Worm (Caenorhabditis elegans) whole organism, L1 larva: ENCODE results near the gene T20B3.1.

Experiments
- C34B4.2 ChIP-seq: sonication (generic microtip); optimal IDR thresholded peaks from 2 replicates; lab custom pipeline; 2017; ENCODE audit warnings: mild to moderate bottlenecking, missing genetic modification characterization, missing compliant biosample characterization
- Y116A8C.19 ChIP-seq: sonication (generic microtip); optimal IDR thresholded peaks from 2 replicates; lab custom pipeline; 2016; ENCODE audit warnings: missing compliant biosample characterization, missing genetic modification characterization, borderline replicate concordance
- aly-2 ChIP-seq: fragments of 150-350 bp; optimal IDR thresholded peaks from 2 replicates; lab custom pipeline; 2014; ENCODE audit warnings: missing biosample characterization, missing genetic modification characterization
- ama-1 ChIP-seq: fragments of 150-350 bp; optimal IDR thresholded peaks from 2 replicates; lab custom pipeline; 2014
- blmp-1 ChIP-seq: fragments of 150-350 bp; optimal IDR thresholded peaks from 2 replicates; lab custom pipeline; 2014; ENCODE audit warnings: missing biosample characterization, missing genetic modification characterization
- ceh-63 ChIP-seq: fragments of 200-800 bp; sonication (Bioruptor generic); optimal IDR thresholded peaks from 2 replicates; lab custom pipeline; 2018; ENCODE audit warnings: mild to moderate bottlenecking, missing genetic modification characterization, missing compliant biosample characterization
- ceh-8 ChIP-seq: fragments of 200-800 bp; sonication (Bioruptor generic); optimal IDR thresholded peaks from 2 replicates; lab custom pipeline; 2018; ENCODE audit warnings: mild to moderate bottlenecking, missing genetic modification characterization, moderate library complexity, missing compliant biosample characterization
- ces-1 ChIP-seq: fragments of 150-350 bp; optimal IDR thresholded peaks from 2 replicates; lab custom pipeline; 2014; ENCODE audit warnings: missing biosample characterization, missing genetic modification reagents, missing genetic modification characterization
- efl-1 ChIP-seq, 4 experiments: fragments of 150-350 bp; optimal IDR thresholded peaks in 3 of 4; peaks in 1 of 4; 1 replicate in 1 of 4; 2 replicates in 3 of 4; lab custom pipeline; 2014; ENCODE audit warnings: missing biosample characterization in 2 of 4, missing genetic modification characterization in 2 of 4, missing genetic modification reagents in 2 of 4
- egl-27 ChIP-seq, 2 experiments: fragments of 150-350 bp in 1 of 2; sonication (generic microtip); optimal IDR thresholded peaks; 3 replicates each; lab custom pipeline; 2017 to 2018; ENCODE audit warnings: missing biosample characterization in 2 of 2, missing genetic modification characterization in 2 of 2, missing genetic modification reagents in 2 of 2
- fkh-10 ChIP-seq: sonication (generic microtip); optimal IDR thresholded peaks from 2 replicates; lab custom pipeline; 2017; ENCODE audit warnings: missing biosample characterization, missing genetic modification reagents, missing genetic modification characterization
- grh-1 ChIP-seq: fragments of 200-800 bp; sonication (Bioruptor generic); IDR thresholded peaks from 2 replicates; pipeline ENCODE4 v1.3.6; 2022; ENCODE audit warnings: missing genetic modification reagents, missing genetic modification characterization, missing compliant biosample characterization
- hlh-4 ChIP-seq: sonication (generic microtip); optimal IDR thresholded peaks from 2 replicates; lab custom pipeline; 2016; ENCODE audit warnings: mild to moderate bottlenecking, missing genetic modification characterization, missing compliant biosample characterization
- isw-1 ChIP-seq: fragments of 200-800 bp; sonication (Bioruptor generic); IDR thresholded peaks from 2 replicates; pipeline ENCODE4 v1.3.6; 2022; ENCODE audit warnings: missing genetic modification characterization, missing compliant biosample characterization
- jun-1 ChIP-seq: fragments of 150-350 bp; optimal IDR thresholded peaks from 2 replicates; lab custom pipeline; 2014; ENCODE audit warnings: missing biosample characterization, missing genetic modification reagents, missing genetic modification characterization
- lin-14 ChIP-seq: fragments of 200-800 bp; sonication (Bioruptor generic); optimal IDR thresholded peaks from 2 replicates; lab custom pipeline; 2018; ENCODE audit warnings: mild to moderate bottlenecking, missing genetic modification characterization, moderate library complexity, missing compliant biosample characterization
- lin-15B ChIP-seq: fragments of 150-350 bp; sonication (generic microtip); optimal IDR thresholded peaks from 3 replicates; lab custom pipeline; 2014; ENCODE audit warnings: missing biosample characterization, missing genetic modification characterization
- lin-35 ChIP-seq, 2 experiments: fragments of 150-350 bp; optimal IDR thresholded peaks; 2 replicates each; lab custom pipeline; 2014; ENCODE audit warnings: missing biosample characterization in 2 of 2, missing genetic modification characterization in 2 of 2, missing genetic modification reagents in 2 of 2
- lin-39 ChIP-seq: fragments of 150-350 bp; optimal IDR thresholded peaks from 2 replicates; lab custom pipeline; 2014; ENCODE audit warnings: missing biosample characterization, missing genetic modification reagents, missing genetic modification characterization
- lir-3 ChIP-seq: sonication (generic microtip); optimal IDR thresholded peaks from 2 replicates; lab custom pipeline; 2016; ENCODE audit warnings: mild to moderate bottlenecking, missing genetic modification characterization, moderate library complexity, missing compliant biosample characterization; ENCODE audit not compliant: poor library complexity
- mab-9 ChIP-seq: fragments of 200-800 bp; sonication (Bioruptor generic); IDR thresholded peaks from 2 replicates; pipeline ENCODE4 v1.3.6; 2022; ENCODE audit warnings: missing genetic modification reagents, missing genetic modification characterization, missing compliant biosample characterization
- mef-2 ChIP-seq: fragments of 150-350 bp; optimal IDR thresholded peaks from 2 replicates; lab custom pipeline; 2014; ENCODE audit warnings: missing biosample characterization, missing genetic modification characterization
- mep-1 ChIP-seq: fragments of 150-350 bp; optimal IDR thresholded peaks from 2 replicates; lab custom pipeline; 2014; ENCODE audit warnings: missing biosample characterization, missing genetic modification characterization
- nhr-11 ChIP-seq: fragments of 150-350 bp; optimal IDR thresholded peaks from 2 replicates; lab custom pipeline; 2014; ENCODE audit warnings: missing biosample characterization, missing genetic modification characterization
- nhr-20 ChIP-seq: sonication (generic microtip); optimal IDR thresholded peaks from 2 replicates; lab custom pipeline; 2016; ENCODE audit warnings: mild to moderate bottlenecking, missing genetic modification characterization, missing compliant biosample characterization
- nhr-237 ChIP-seq: fragments of 150-350 bp; optimal IDR thresholded peaks from 2 replicates; lab custom pipeline; 2014; ENCODE audit warnings: missing biosample characterization, missing genetic modification characterization
- nhr-71 ChIP-seq: sonication (generic microtip); optimal IDR thresholded peaks from 2 replicates; lab custom pipeline; 2016; ENCODE audit warnings: mild to moderate bottlenecking, missing genetic modification characterization, moderate library complexity, missing compliant biosample characterization
- nhr-84 ChIP-seq: sonication (generic microtip); optimal IDR thresholded peaks from 2 replicates; lab custom pipeline; 2017; ENCODE audit warnings: missing biosample characterization, missing genetic modification characterization
- pqm-1 ChIP-seq: sonication (generic microtip); optimal IDR thresholded peaks from 3 replicates; lab custom pipeline; 2017; ENCODE audit warnings: missing biosample characterization, missing genetic modification characterization
- rnt-1 ChIP-seq: sonication (generic microtip); optimal IDR thresholded peaks from 2 replicates; lab custom pipeline; 2016; ENCODE audit warnings: mild to moderate bottlenecking, missing genetic modification characterization, moderate library complexity, missing compliant biosample characterization
- sox-4 ChIP-seq: sonication (generic microtip); optimal IDR thresholded peaks from 2 replicates; lab custom pipeline; 2016; ENCODE audit warnings: missing genetic modification characterization, missing compliant biosample characterization
- swsn-7 ChIP-seq: sonication (generic microtip); optimal IDR thresholded peaks from 2 replicates; lab custom pipeline; 2016; ENCODE audit warnings: missing genetic modification characterization, missing compliant biosample characterization
- tbx-2 ChIP-seq: sonication (generic microtip); optimal IDR thresholded peaks from 2 replicates; lab custom pipeline; 2016; ENCODE audit warnings: missing genetic modification characterization, missing compliant biosample characterization
- tlp-1 ChIP-seq: fragments of 150-350 bp; optimal IDR thresholded peaks from 2 replicates; lab custom pipeline; 2014; ENCODE audit warnings: missing biosample characterization, missing genetic modification characterization
- unc-30 ChIP-seq: sonication (generic microtip); optimal IDR thresholded peaks from 2 replicates; lab custom pipeline; 2017; ENCODE audit warnings: missing biosample characterization, missing genetic modification characterization
- unc-86 ChIP-seq: sonication (generic microtip); optimal IDR thresholded peaks from 2 replicates; lab custom pipeline; 2016; ENCODE audit warnings: missing genetic modification characterization, missing compliant biosample characterization
- unc-98 ChIP-seq: fragments of 200-800 bp; sonication (Bioruptor generic); IDR thresholded peaks from 2 replicates; pipeline ENCODE4 v1.3.6; 2022; ENCODE audit warnings: missing genetic modification characterization, missing compliant biosample characterization
- vab-15 ChIP-seq: sonication (generic microtip); optimal IDR thresholded peaks from 2 replicates; lab custom pipeline; 2017; ENCODE audit warnings: missing genotype, mild to moderate bottlenecking, missing genetic modification characterization, missing compliant biosample characterization
- zag-1 ChIP-seq: fragments of 150-350 bp; optimal IDR thresholded peaks from 2 replicates; lab custom pipeline; 2014; ENCODE audit warnings: missing biosample characterization, missing genetic modification characterization
- zip-4 ChIP-seq: fragments of 200-800 bp; sonication (Bioruptor generic); optimal IDR thresholded peaks from 2 replicates; lab custom pipeline; 2018; ENCODE audit warnings: mild to moderate bottlenecking, missing genetic modification characterization, moderate library complexity, missing compliant biosample characterization
- ztf-11 ChIP-seq, 2 experiments: sonication (generic microtip); optimal IDR thresholded peaks; 2 replicates each; lab custom pipeline; 2016 to 2017; ENCODE audit warnings: missing genetic modification characterization in 2 of 2, missing biosample characterization in 1 of 2, missing compliant biosample characterization in 1 of 2
- ztf-4 ChIP-seq: fragments of 150-350 bp; optimal IDR thresholded peaks from 2 replicates; lab custom pipeline; 2014; ENCODE audit warnings: missing biosample characterization, missing genetic modification characterization

T20B3.1 gene

ce11 chrV:16821270-16821737, 5.9 kb downstream of the T20B3.1 start, which contains the start of gene T20B3.14:
Gene T20B3.14 (minus strand): TSS chrV:16821320.
- TF ChIP-seq ceh-63 (GFP tag; lab: Kevin White, UChicago) (no peak), lin-14 (peak; percentile 22), lin-35 (GFP tag; optimal IDR thresholded peaks at IDR 0.05; lab: Kevin White, UChicago) (no peak), ama-1 (no peak), mef-2 (tag; lab: Kevin White, UChicago) (no peak)

ce11 chrV:16827485-16827884, 12.1 kb downstream of the T20B3.1 start, which contains the start of gene srh-216:
Gene srh-216 (minus strand): TSS chrV:16827585.
- TF ChIP-seq vab-15 (tag; lab: Kevin White, UChicago): no peak
- no peak for TF ChIP-seq hlh-4
- no peak for TF ChIP-seq unc-98 (GFP tag; lab: Robert Waterston, UW)
- no peak for TF ChIP-seq lir-3 (tag; lab: Kevin White, UChicago)
- no peak for TF ChIP-seq grh-1
- TF ChIP-seq lin-39 (tag; lab: Kevin White, UChicago): no peak
- no peak for TF ChIP-seq lin-35 (GFP tag; optimal IDR thresholded peaks at IDR 0.05; lab: Kevin White, UChicago)
- no peak for TF ChIP-seq nhr-11
- no peak for TF ChIP-seq aly-2 (tag; lab: Kevin White, UChicago)
- TF ChIP-seq ceh-63 (GFP tag; lab: Kevin White, UChicago): no peak
- no peak for TF ChIP-seq egl-27 (tag; optimal IDR thresholded peaks at IDR 0.05; lab: Kevin White, UChicago)
- no peak for TF ChIP-seq rnt-1
- no peak for TF ChIP-seq tbx-2
- no peak for TF ChIP-seq mab-9 (GFP tag; lab: Robert Waterston, UW)
- TF ChIP-seq lin-15B (tag; lab: Kevin White, UChicago): no peak
- TF ChIP-seq blmp-1 (tag; lab: Kevin White, UChicago): no peak
- no peak for TF ChIP-seq swsn-7 (tag; lab: Kevin White, UChicago)
- no peak for TF ChIP-seq unc-86

ce11 chrV:16829396-16829795, 14.0 kb downstream of the T20B3.1 start, which contains the start of gene srh-214:
Gene srh-214 (minus strand): TSS chrV:16829755.
- no peak for TF ChIP-seq efl-1 (optimal IDR thresholded peaks at IDR 0.05; lab: Kevin White, UChicago)
- peak in 1 of 2 experiments; percentile 65 for TF ChIP-seq efl-1 (GFP tag; optimal IDR thresholded peaks at IDR 0.05 in 1 of 2; lab: Kevin White, UChicago)
- no peak for TF ChIP-seq C34B4.2 (tag; lab: Kevin White, UChicago)

- TF ChIP-seq ceh-8 (GFP tag; lab: Kevin White, UChicago) (no peak), isw-1 (GFP tag; lab: Robert Waterston, UW) (no peak), zag-1 (tag; lab: Kevin White, UChicago) (no peak), ceh-63 (GFP tag; lab: Kevin White, UChicago) (no peak), swsn-7 (tag; lab: Kevin White, UChicago) (no peak), fkh-10 (GFP tag; lab: Kevin White, UChicago) (no peak), nhr-20 (tag; lab: Kevin White, UChicago) (no peak), ztf-4 (tag; lab: Kevin White, UChicago) (no peak), pqm-1 (tag; lab: Kevin White, UChicago) (no peak), mep-1 (no peak), jun-1 (no peak), sox-4 (tag; lab: Kevin White, UChicago) (no peak), nhr-71 (no peak)
Observed at ce11 chrV:16831310-16831709, 15.9 kb downstream of the T20B3.1 start.

- TF ChIP-seq unc-86: no peak
- TF ChIP-seq nhr-84 (tag; lab: Kevin White, UChicago): no peak
- no peak for TF ChIP-seq nhr-237 (tag; lab: Kevin White, UChicago)
- TF ChIP-seq lin-14: no peak
- TF ChIP-seq rnt-1: no peak
- no peak for TF ChIP-seq swsn-7 (tag; lab: Kevin White, UChicago)
- TF ChIP-seq ama-1: no peak
- TF ChIP-seq Y116A8C.19 (tag; lab: Kevin White, UChicago): no peak
- TF ChIP-seq ces-1 (GFP tag; lab: Kevin White, UChicago): no peak
- TF ChIP-seq sox-4 (tag; lab: Kevin White, UChicago): no peak
- no peak for TF ChIP-seq blmp-1 (tag; lab: Kevin White, UChicago)
- TF ChIP-seq nhr-71: no peak
- no peak for TF ChIP-seq ztf-11 (tag; optimal IDR thresholded peaks at IDR 0.05; lab: Kevin White, UChicago)
- TF ChIP-seq C34B4.2 (tag; lab: Kevin White, UChicago): no peak
- no peak for TF ChIP-seq unc-30 (tag; lab: Kevin White, UChicago)
- TF ChIP-seq tlp-1 (tag; lab: Kevin White, UChicago): no peak
- no peak for TF ChIP-seq zip-4
- TF ChIP-seq unc-98 (GFP tag; lab: Robert Waterston, UW): no peak
Observed at ce11 chrV:16831921-16832320, 16.6 kb downstream of the T20B3.1 start, which contains the start of gene srh-215. Gene srh-215 (minus strand): TSS chrV:16832021.
